Fruit fly (Drosophila melanogaster): ENCODE results near the gene up.

The up gene

dm6 chrX:13626579-13626894, 24.2 kb upstream of the up start (continued):
- no peak for TF ChIP-seq CG9797 (GFP tag; optimal IDR thresholded peaks at IDR 0.05)
- peak; percentile 98 for TF ChIP-seq grau (tag; optimal IDR thresholded peaks at IDR 0.05)
- no peak for TF ChIP-seq hkb (optimal IDR thresholded peaks at IDR 0.05)
- TF ChIP-seq hkb (GFP tag; IDR thresholded peaks at IDR 0.05) = peak; percentile 64
- no peak for TF ChIP-seq CkIIα-i1 (GFP tag; IDR thresholded peaks at IDR 0.05)
- peak; percentile 82 for TF ChIP-seq CG3281 (GFP tag; optimal IDR thresholded peaks at IDR 0.05)
- TF ChIP-seq Antp (GFP tag; optimal IDR thresholded peaks at IDR 0.05) = peak; percentile 85
- TF ChIP-seq Dad (GFP tag; optimal IDR thresholded peaks at IDR 0.05) = peak; percentile 66
- TF ChIP-seq ham (GFP tag; IDR thresholded peaks at IDR 0.05) = peak; percentile 7; the same call in 1 of the 2 replicates
- no peak for TF ChIP-seq CG10959 (GFP tag; IDR thresholded peaks at IDR 0.05)
- TF ChIP-seq CG9932 (GFP tag; IDR thresholded peaks at IDR 0.05) = peak; percentile 87
- TF ChIP-seq toy (GFP tag; IDR thresholded peaks at IDR 0.05) = no peak
- peak; percentile 76 for TF ChIP-seq ab (GFP tag; optimal IDR thresholded peaks at IDR 0.05)
- TF ChIP-seq lola (GFP tag; optimal IDR thresholded peaks at IDR 0.05) = peak in 1 of 3 experiments; percentile 42
- TF ChIP-seq knrl (GFP tag; IDR thresholded peaks at IDR 0.05; ENCODE audit: partially characterized antibody) = no peak
- TF ChIP-seq CG12236 (GFP tag; optimal IDR thresholded peaks at IDR 0.05) = peak; percentile 37
- TF ChIP-seq CG12299 (tag; optimal IDR thresholded peaks at IDR 0.05) = peak; percentile 44
- TF ChIP-seq pho (GFP tag; optimal IDR thresholded peaks at IDR 0.05) = peak; percentile 77
- TF ChIP-seq sug (tag; optimal IDR thresholded peaks at IDR 0.05) = peak; percentile 66
- peak; percentile 57 for TF ChIP-seq Oli (tag; optimal IDR thresholded peaks at IDR 0.05)
- peak; percentile 66 for TF ChIP-seq CG12155 (GFP tag; optimal IDR thresholded peaks at IDR 0.05)
- peak; percentile 83 for TF ChIP-seq sqz (GFP tag; optimal IDR thresholded peaks at IDR 0.05)
- TF ChIP-seq CG10979 (tag; optimal IDR thresholded peaks at IDR 0.05) = peak; percentile 62
- peak; percentile 62 for TF ChIP-seq mirr (GFP tag; optimal IDR thresholded peaks at IDR 0.05)
- TF ChIP-seq jigr1 (GFP tag; IDR thresholded peaks at IDR 0.05) = peak; percentile 57; the same call in 1 of the 3 replicates
- TF ChIP-seq CG12071 (GFP tag; optimal IDR thresholded peaks at IDR 0.05) = peak; percentile 60
- peak; percentile 82 for TF ChIP-seq Ptx1 (GFP tag; IDR thresholded peaks at IDR 0.05)
- TF ChIP-seq fd102C (GFP tag; optimal IDR thresholded peaks at IDR 0.05) = no peak
- peak; percentile 82 to 85 for TF ChIP-seq dpn (GFP tag; optimal IDR thresholded peaks at IDR 0.05)
- TF ChIP-seq CG17568 (GFP tag; optimal IDR thresholded peaks at IDR 0.05) = peak; percentile 59
- TF ChIP-seq Med (GFP tag) = peak; percentile 96
- TF ChIP-seq fru (optimal IDR thresholded peaks at IDR 0.05) = no peak
- TF ChIP-seq dmrt11E (tag; optimal IDR thresholded peaks at IDR 0.05) = peak; percentile 43
- TF ChIP-seq slou (GFP tag; optimal IDR thresholded peaks at IDR 0.05) = peak; percentile 71
- TF ChIP-seq jing (GFP tag; optimal IDR thresholded peaks at IDR 0.05) = peak; percentile 17
- TF ChIP-seq CG3163 (GFP tag; optimal IDR thresholded peaks at IDR 0.05) = peak; percentile 65
- peak; percentile 51 for TF ChIP-seq CG33213 (GFP tag; optimal IDR thresholded peaks at IDR 0.05)
- peak; percentile 32; the same call in 1 of the 2 replicates for TF ChIP-seq MBD-R2 (GFP tag; IDR thresholded peaks at IDR 0.05)
- TF ChIP-seq Abd-B (GFP tag; optimal IDR thresholded peaks at IDR 0.05) = peak; percentile 75
- TF ChIP-seq ken (GFP tag; IDR thresholded peaks at IDR 0.05) = peak; percentile 71
- TF ChIP-seq schlank (tag; optimal IDR thresholded peaks at IDR 0.05) = peak; percentile 50
- TF ChIP-seq CG7786 (GFP tag; optimal IDR thresholded peaks at IDR 0.05) = peak; percentile 78
- peak; percentile 48; the same call in 1 of the 2 replicates for TF ChIP-seq CG14667 (GFP tag; IDR thresholded peaks at IDR 0.05)
- peak; percentile 40 for TF ChIP-seq CG31365 (tag; optimal IDR thresholded peaks at IDR 0.05)
- TF ChIP-seq CG4360 (GFP tag; IDR thresholded peaks at IDR 0.05) = no peak; the same call in 1 of the 2 replicates
- peak; percentile 84 for TF ChIP-seq ftz-f1 (GFP tag; optimal IDR thresholded peaks at IDR 0.05)
- TF ChIP-seq CG8478 (optimal IDR thresholded peaks at IDR 0.05) = no peak
- peak; percentile 59 for TF ChIP-seq CG14710 (tag; optimal IDR thresholded peaks at IDR 0.05)
- TF ChIP-seq Sin3A (optimal IDR thresholded peaks at IDR 0.05) = no peak
- peak; percentile 73 for TF ChIP-seq CG12659 (GFP tag; optimal IDR thresholded peaks at IDR 0.05)
- peak; percentile 72 for TF ChIP-seq CG16863 (GFP tag; optimal IDR thresholded peaks at IDR 0.05)
- peak; percentile 82 for TF ChIP-seq CG13296 (GFP tag; optimal IDR thresholded peaks at IDR 0.05)
- TF ChIP-seq CG17802 (tag; optimal IDR thresholded peaks at IDR 0.05) = peak; percentile 21
